Fruit fly (Drosophila melanogaster) whole organism, embryonic: ENCODE measurements around the gene be.

Experiments
- Atf-2 ChIP-seq: fragments of 200-800 bp; sonication (Bioruptor generic); optimal IDR thresholded peaks from 2 replicates; lab custom pipeline; 2016; ENCODE audit warnings: missing biosample characterization, missing genetic modification characterization
- CG10462 ChIP-seq: fragments of 200-800 bp; sonication (Bioruptor generic); optimal IDR thresholded peaks from 2 replicates; lab custom pipeline; 2016; ENCODE audit warnings: missing biosample characterization, missing genetic modification characterization
- CG11085 ChIP-seq: fragments of 200-800 bp; sonication (Bioruptor generic); IDR thresholded peaks from 2 replicates; pipeline ENCODE4 v1.3.6; 2022; ENCODE audit warnings: missing biosample characterization, missing genetic modification characterization
- CG11247 ChIP-seq: fragments of 200-800 bp; sonication (Bioruptor generic); IDR thresholded peaks from 2 replicates; pipeline ENCODE4 v1.3.6; 2022; ENCODE audit warnings: missing biosample characterization, missing genetic modification characterization
- CG12299 ChIP-seq: fragments of 200-800 bp; sonication (Bioruptor generic); optimal IDR thresholded peaks from 2 replicates; lab custom pipeline; 2018; ENCODE audit warnings: missing biosample characterization, mild to moderate bottlenecking, missing genetic modification characterization
- CG15073 ChIP-seq: fragments of 200-800 bp; sonication (Bioruptor generic); optimal IDR thresholded peaks from 2 replicates; lab custom pipeline; 2016; ENCODE audit warnings: missing biosample characterization, missing genetic modification characterization
- CG16813 ChIP-seq: fragments of 200-800 bp; sonication (Bioruptor generic); IDR thresholded peaks from 3 replicates; pipeline ENCODE4 v1.3.6; 2022; ENCODE audit warnings: missing biosample characterization, missing genetic modification characterization; ENCODE audit not compliant: partially characterized antibody
- CG16815 ChIP-seq: fragments of 200-800 bp; sonication (Bioruptor generic); optimal IDR thresholded peaks from 3 replicates; lab custom pipeline; 2017; ENCODE audit warnings: missing biosample characterization, mild to moderate bottlenecking, missing genetic modification characterization
- CG18764 ChIP-seq: fragments of 200-800 bp; sonication (Bioruptor generic); optimal IDR thresholded peaks from 3 replicates; lab custom pipeline; 2016; ENCODE audit warnings: missing biosample characterization, missing genetic modification characterization
- CG2129 ChIP-seq: fragments of 200-800 bp; sonication (Bioruptor generic); IDR thresholded peaks from 2 replicates; pipeline ENCODE4 v1.3.6; 2022; ENCODE audit warnings: missing biosample characterization, missing genetic modification characterization; ENCODE audit not compliant: partially characterized antibody
- CG2199 ChIP-seq: fragments of 200-800 bp; sonication (Bioruptor generic); IDR thresholded peaks from 3 replicates; pipeline ENCODE4 v1.3.6; 2022; ENCODE audit warnings: missing biosample characterization, missing genetic modification characterization
- CG31224 ChIP-seq: fragments of 200-800 bp; sonication (Bioruptor generic); IDR thresholded peaks from 2 replicates; pipeline ENCODE4 v1.3.6; 2022; ENCODE audit warnings: missing biosample characterization, missing genetic modification characterization
- CG3163 ChIP-seq: fragments of 200-800 bp; sonication (Bioruptor generic); optimal IDR thresholded peaks from 3 replicates; lab custom pipeline; 2016; ENCODE audit warnings: missing biosample characterization, missing genetic modification characterization
- CG3838 ChIP-seq: fragments of 200-800 bp; sonication (Bioruptor generic); optimal IDR thresholded peaks from 3 replicates; lab custom pipeline; 2016; ENCODE audit warnings: missing biosample characterization, missing genetic modification characterization
- CG42726 ChIP-seq: fragments of 200-800 bp; sonication (Bioruptor generic); IDR thresholded peaks from 2 replicates; pipeline ENCODE4 v1.3.6; 2022; ENCODE audit warnings: missing biosample characterization, missing genetic modification characterization; ENCODE audit not compliant: partially characterized antibody
- CG4424 ChIP-seq: fragments of 200-800 bp; sonication (Bioruptor generic); optimal IDR thresholded peaks from 3 replicates; lab custom pipeline; 2016; ENCODE audit warnings: missing biosample characterization, missing genetic modification characterization
- CG4707 ChIP-seq: fragments of 200-800 bp; sonication (Bioruptor generic); optimal IDR thresholded peaks from 2 replicates; lab custom pipeline; 2018; ENCODE audit warnings: missing biosample characterization, mild to moderate bottlenecking, missing genetic modification characterization, moderate library complexity
- CG4854 ChIP-seq: fragments of 200-800 bp; sonication (Bioruptor generic); optimal IDR thresholded peaks from 2 replicates; lab custom pipeline; 2016; ENCODE audit warnings: missing biosample characterization, missing genetic modification characterization, inconsistent platforms
- CG6683 ChIP-seq: fragments of 200-800 bp; sonication (Bioruptor generic); optimal IDR thresholded peaks from 2 replicates; lab custom pipeline; 2017; ENCODE audit warnings: missing biosample characterization, mild to moderate bottlenecking, missing genetic modification characterization, missing genetic modification reagents
- CG7987 ChIP-seq: fragments of 200-800 bp; sonication (Bioruptor generic); optimal IDR thresholded peaks from 2 replicates; lab custom pipeline; 2018; ENCODE audit warnings: missing biosample characterization, mild to moderate bottlenecking, missing genetic modification characterization, moderate library complexity
- CG8359 ChIP-seq: fragments of 200-800 bp; sonication (Bioruptor generic); optimal IDR thresholded peaks from 2 replicates; lab custom pipeline; 2017; ENCODE audit warnings: missing biosample characterization, mild to moderate bottlenecking, missing genetic modification characterization, borderline replicate concordance
- CG8388 ChIP-seq: fragments of 200-800 bp; sonication (Bioruptor generic); optimal IDR thresholded peaks from 2 replicates; lab custom pipeline; 2019; ENCODE audit warnings: missing biosample characterization, mild to moderate bottlenecking, missing genetic modification characterization, moderate library complexity
- CG8924 ChIP-seq: fragments of 200-800 bp; optimal IDR thresholded peaks from 3 replicates; lab custom pipeline; 2019; ENCODE audit warnings: missing biosample characterization, mild to moderate bottlenecking, missing genetic modification characterization, moderate library complexity
- CG8944 ChIP-seq: fragments of 200-800 bp; sonication (Bioruptor generic); optimal IDR thresholded peaks from 3 replicates; lab custom pipeline; 2016; ENCODE audit warnings: missing biosample characterization, missing genetic modification characterization
- CG9797 ChIP-seq: fragments of 200-800 bp; sonication (Bioruptor generic); optimal IDR thresholded peaks from 3 replicates; lab custom pipeline; 2018; ENCODE audit warnings: missing biosample characterization, mild to moderate bottlenecking, missing genetic modification characterization
- CrebB ChIP-seq: fragments of 200-800 bp; sonication (Bioruptor generic); optimal IDR thresholded peaks from 3 replicates; lab custom pipeline; 2018; ENCODE audit warnings: missing biosample characterization, mild to moderate bottlenecking, missing genetic modification characterization
- Dip2 ChIP-seq: fragments of 200-800 bp; sonication (Bioruptor generic); IDR thresholded peaks from 2 replicates; pipeline ENCODE4 v1.3.6; 2022; ENCODE audit warnings: missing biosample characterization, missing genetic modification characterization
- Doc3 ChIP-seq: fragments of 200-800 bp; sonication (Bioruptor generic); IDR thresholded peaks from 3 replicates; pipeline ENCODE4 v1.3.6; 2022; ENCODE audit warnings: missing biosample characterization, missing genetic modification characterization; ENCODE audit not compliant: partially characterized antibody
- Elba2 ChIP-seq: fragments of 200-800 bp; sonication (Bioruptor generic); optimal IDR thresholded peaks from 3 replicates; lab custom pipeline; 2016; ENCODE audit warnings: missing biosample characterization, missing genetic modification characterization
- Mes4 ChIP-seq: fragments of 200-800 bp; sonication (Bioruptor generic); optimal IDR thresholded peaks from 2 replicates; lab custom pipeline; 2016; ENCODE audit warnings: missing biosample characterization, missing genetic modification characterization
- NC2α ChIP-seq: fragments of 200-800 bp; sonication (Bioruptor generic); optimal IDR thresholded peaks from 2 replicates; lab custom pipeline; 2016; ENCODE audit warnings: missing biosample characterization, missing genetic modification characterization
- Rx ChIP-seq: fragments of 200-800 bp; sonication (Bioruptor generic); IDR thresholded peaks from 2 replicates; pipeline ENCODE4 v1.3.6; 2022; ENCODE audit warnings: missing biosample characterization, missing genetic modification characterization
- Sox102F ChIP-seq: fragments of 200-800 bp; sonication (Bioruptor generic); optimal IDR thresholded peaks from 2 replicates; lab custom pipeline; 2018; ENCODE audit warnings: missing biosample characterization, mild to moderate bottlenecking, missing genetic modification characterization, moderate library complexity
- Taf1 ChIP-seq: fragments of 200-800 bp; sonication (Bioruptor generic); IDR thresholded peaks from 2 replicates; pipeline ENCODE4 v1.3.6; 2022; ENCODE audit warnings: missing biosample characterization, missing genetic modification characterization
- Trl ChIP-seq, 3 experiments: fragments of >200 bp in 2 of 3; fragments of 200-800 bp in 1 of 3; sonication (Bioruptor generic) in 1 of 3; optimal IDR thresholded peaks; 2 replicates in 1 of 3; 3 replicates in 2 of 3; lab custom pipeline; 2016 to 2017; ENCODE audit warnings: missing biosample characterization in 1 of 3, missing genetic modification characterization in 1 of 3
- Xrp1 ChIP-seq: fragments of 200-800 bp; sonication (Bioruptor generic); IDR thresholded peaks from 2 replicates; pipeline ENCODE4 v1.3.6; 2022; ENCODE audit warnings: missing biosample characterization, missing genetic modification characterization
- YL-1 ChIP-seq: fragments of 200-800 bp; sonication (Bioruptor generic); optimal IDR thresholded peaks from 3 replicates; lab custom pipeline; 2017; ENCODE audit warnings: missing biosample characterization, mild to moderate bottlenecking, missing genetic modification characterization
- ara ChIP-seq: fragments of 200-800 bp; sonication (Bioruptor generic); IDR thresholded peaks from 2 replicates; pipeline ENCODE4 v1.3.6; 2022; ENCODE audit warnings: missing biosample characterization, missing genetic modification characterization
- ems ChIP-seq: fragments of 200-800 bp; sonication (Bioruptor generic); optimal IDR thresholded peaks from 3 replicates; lab custom pipeline; 2016; ENCODE audit warnings: missing biosample characterization, missing genetic modification characterization
- gce ChIP-seq: fragments of 200-800 bp; sonication (Bioruptor generic); IDR thresholded peaks from 3 replicates; pipeline ENCODE4 v1.3.6; 2022; ENCODE audit warnings: missing biosample characterization, missing genetic modification characterization
- hth ChIP-seq: fragments of >200 bp; optimal IDR thresholded peaks from 2 replicates; lab custom pipeline; 2017; ENCODE audit warnings: inconsistent platforms
- ken ChIP-seq: fragments of 200-800 bp; sonication (Bioruptor generic); IDR thresholded peaks from 3 replicates; pipeline ENCODE4 v1.3.6; 2022; ENCODE audit warnings: missing biosample characterization, missing genetic modification characterization
- mld ChIP-seq: fragments of 200-800 bp; sonication (Bioruptor generic); IDR thresholded peaks from 3 replicates; pipeline ENCODE4 v1.3.6; 2022; ENCODE audit warnings: missing biosample characterization, missing genetic modification characterization; ENCODE audit not compliant: partially characterized antibody
- pan ChIP-seq, 4 experiments: fragments of >200 bp in 3 of 4; fragments of 200-800 bp in 1 of 4; sonication (Bioruptor generic) in 1 of 4; optimal IDR thresholded peaks in 3 of 4; IDR thresholded peaks in 1 of 4; 2 replicates each; pipeline versions ENCODE4 v1.3.6 to Lab custom; 2017 to 2022; ENCODE audit warnings: missing biosample characterization in 2 of 4, missing genetic modification characterization in 2 of 4, mixed read lengths in 1 of 4
- sc ChIP-seq, 3 experiments: fragments of >200 bp in 2 of 3; fragments of 200-800 bp in 1 of 3; sonication (Bioruptor generic) in 1 of 3; optimal IDR thresholded peaks; 2 replicates in 2 of 3; 3 replicates in 1 of 3; lab custom pipeline; 2017; ENCODE audit warnings: mild to moderate bottlenecking in 1 of 3, missing biosample characterization in 1 of 3, missing genetic modification characterization in 1 of 3, missing genetic modification reagents in 1 of 3
- tin ChIP-seq: fragments of 200-800 bp; sonication (Bioruptor generic); optimal IDR thresholded peaks from 3 replicates; lab custom pipeline; 2016; ENCODE audit warnings: missing biosample characterization, missing genetic modification characterization
- tx ChIP-seq: fragments of 200-800 bp; sonication (Bioruptor generic); optimal IDR thresholded peaks from 2 replicates; lab custom pipeline; 2016; ENCODE audit warnings: missing biosample characterization, missing genetic modification characterization
- vnd ChIP-seq: fragments of 200-800 bp; sonication (Bioruptor generic); IDR thresholded peaks from 3 replicates; pipeline ENCODE4 v1.3.6; 2022; ENCODE audit warnings: missing biosample characterization, missing genetic modification characterization; ENCODE audit not compliant: partially characterized antibody

Gene be

dm6 chrX:15023826-15024545 is at the start of gene be (continued):
- no peak for TF ChIP-seq CG3838 (GFP tag; lab: Kevin White, UChicago)
- no peak for TF ChIP-seq Dip2 (GFP tag; lab: Robert Waterston, UW)
- peak; percentile 81 to 86 for TF ChIP-seq Trl (optimal IDR thresholded peaks at IDR 0.05; lab: Kevin White, UChicago)
- no peak for TF ChIP-seq Trl (GFP tag; optimal IDR thresholded peaks at IDR 0.05; lab: Kevin White, UChicago)
- TF ChIP-seq CrebB = no peak
- no peak for TF ChIP-seq CG18764 (GFP tag; lab: Kevin White, UChicago)
- no peak for TF ChIP-seq YL-1 (GFP tag; lab: Kevin White, UChicago)
- TF ChIP-seq Taf1 (GFP tag; lab: Robert Waterston, UW) = no peak
- no peak for TF ChIP-seq Rx
- TF ChIP-seq NC2α (GFP tag; lab: Kevin White, UChicago) = no peak
- TF ChIP-seq CG16813 (GFP tag; lab: Robert Waterston, UW) = no peak
- no peak for TF ChIP-seq Elba2 (GFP tag; lab: Kevin White, UChicago)
- TF ChIP-seq CG4854 = no peak
- TF ChIP-seq tin (GFP tag; lab: Kevin White, UChicago) = peak; percentile 31
- TF ChIP-seq mld = no peak
- TF ChIP-seq CG4424 = peak; percentile 50
- TF ChIP-seq ken (GFP tag; lab: Robert Waterston, UW) = no peak
- no peak for TF ChIP-seq CG11085 (GFP tag; lab: Robert Waterston, UW)
- TF ChIP-seq CG9797 = no peak
- TF ChIP-seq hth = no peak
- TF ChIP-seq CG12299 (tag; lab: Kevin White, UChicago) = peak; percentile 58
- peak; percentile 12 for TF ChIP-seq CG10462 (GFP tag; lab: Kevin White, UChicago)
- TF ChIP-seq CG6683 (GFP tag; lab: Kevin White, UChicago) = peak; percentile 40
- TF ChIP-seq CG11247 (GFP tag; lab: Robert Waterston, UW) = no peak; the same call in 1 of the 2 replicates
- 0 out of 2 replicates have a peak, but pooled peaks have one; percentile 32 for TF ChIP-seq ara (GFP tag; lab: Robert Waterston, UW)
- TF ChIP-seq CG8944 = no peak
- TF ChIP-seq CG16815 = peak; percentile 52
- TF ChIP-seq Xrp1 (GFP tag; lab: Robert Waterston, UW) = peak; percentile 72
- no peak for TF ChIP-seq pan (optimal IDR thresholded peaks at IDR 0.05; lab: Kevin White, UChicago)
- no peak for TF ChIP-seq pan (GFP tag; optimal IDR thresholded peaks at IDR 0.05 in 1 of 2, IDR thresholded peaks at IDR 0.05 in 1 of 2)
- TF ChIP-seq Sox102F (GFP tag; lab: Kevin White, UChicago) = peak; percentile 67
- no peak for TF ChIP-seq CG2129 (GFP tag; lab: Robert Waterston, UW)
- no peak for TF ChIP-seq Atf-2 (GFP tag; lab: Kevin White, UChicago)
- no peak for TF ChIP-seq CG15073 (GFP tag; lab: Kevin White, UChicago)
- no peak for TF ChIP-seq CG8359 (GFP tag; lab: Kevin White, UChicago)
- TF ChIP-seq tx (GFP tag; lab: Kevin White, UChicago) = no peak
- 0 out of 3 replicates have a peak, but pooled peaks have one; percentile 15 for TF ChIP-seq gce (GFP tag; lab: Robert Waterston, UW)
- no peak for TF ChIP-seq Mes4 (GFP tag; lab: Kevin White, UChicago)
- peak; percentile 89 for TF ChIP-seq CG8924 (tag; lab: Kevin White, UChicago)
- no peak for TF ChIP-seq vnd (GFP tag; lab: Robert Waterston, UW)
- TF ChIP-seq CG42726 (GFP tag; lab: Robert Waterston, UW) = no peak
- no peak for TF ChIP-seq CG2199
- TF ChIP-seq CG3163 (GFP tag; lab: Kevin White, UChicago) = no peak
- TF ChIP-seq CG4707 (GFP tag; lab: Kevin White, UChicago) = peak; percentile 3
- no peak for TF ChIP-seq CG7987 (GFP tag; lab: Kevin White, UChicago)
- no peak for TF ChIP-seq ems (GFP tag; lab: Kevin White, UChicago)
- peak; percentile 73 for TF ChIP-seq CG8388 (GFP tag; lab: Kevin White, UChicago)
- TF ChIP-seq sc (optimal IDR thresholded peaks at IDR 0.05; lab: Kevin White, UChicago) = no peak
- TF ChIP-seq sc (GFP tag; optimal IDR thresholded peaks at IDR 0.05; lab: Kevin White, UChicago) = peak; percentile 10
- no peak for TF ChIP-seq Doc3 (GFP tag; lab: Robert Waterston, UW)
- peak; percentile 49 for TF ChIP-seq CG31224 (GFP tag; lab: Robert Waterston, UW)
